Fruit fly (Drosophila melanogaster): ENCODE measurements around the gene 140up.
A peak's percentile ranks its signal among the peaks of the same experiment; 100 is the strongest.

140up gene

DNA sequence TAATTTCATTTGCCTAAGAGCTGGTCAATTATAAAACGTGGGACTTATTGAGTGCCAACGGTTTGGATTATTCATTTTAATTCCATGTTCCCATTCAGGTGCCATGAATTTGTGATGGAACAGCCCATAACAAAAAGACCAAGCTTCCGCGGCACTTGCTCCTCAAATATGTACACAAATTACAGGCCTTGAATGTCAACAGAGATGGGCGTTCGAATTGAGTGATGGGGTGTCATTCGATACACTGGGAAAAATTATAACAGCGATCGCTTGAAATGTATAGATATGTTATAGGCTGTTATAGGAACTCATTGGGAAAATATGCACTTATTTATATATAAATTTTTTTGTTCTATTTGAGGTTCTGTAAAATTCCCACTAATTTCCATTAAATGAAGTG is 9.3 kb downstream of the 140up start:
- TF ChIP-seq CG7101 (tag; optimal IDR thresholded peaks at IDR 0.05) (no peak), CG14711 (tag; optimal IDR thresholded peaks at IDR 0.05) (no peak), CG7045 (GFP tag; optimal IDR thresholded peaks at IDR 0.05) (no peak), cnc (optimal IDR thresholded peaks at IDR 0.05) (no peak), pad (GFP tag; optimal IDR thresholded peaks at IDR 0.05) (no peak), Hr96 (GFP tag; optimal IDR thresholded peaks at IDR 0.05) (no peak), CG12768 (GFP tag; optimal IDR thresholded peaks at IDR 0.05) (no peak), CG1620 (GFP tag; optimal IDR thresholded peaks at IDR 0.05) (no peak), toe (GFP tag; optimal IDR thresholded peaks at IDR 0.05) (no peak), bab1 (GFP tag; optimal IDR thresholded peaks at IDR 0.05) (no peak), CG33017 (tag; optimal IDR thresholded peaks at IDR 0.05) (no peak), kay (GFP tag; ENCODE audit: borderline replicate concordance) (no peak), tj (GFP tag; optimal IDR thresholded peaks at IDR 0.05) (no peak), Crg-1 (GFP tag; optimal IDR thresholded peaks at IDR 0.05) (no peak), CG5204 (GFP tag; optimal IDR thresholded peaks at IDR 0.05) (no peak)

DNA sequence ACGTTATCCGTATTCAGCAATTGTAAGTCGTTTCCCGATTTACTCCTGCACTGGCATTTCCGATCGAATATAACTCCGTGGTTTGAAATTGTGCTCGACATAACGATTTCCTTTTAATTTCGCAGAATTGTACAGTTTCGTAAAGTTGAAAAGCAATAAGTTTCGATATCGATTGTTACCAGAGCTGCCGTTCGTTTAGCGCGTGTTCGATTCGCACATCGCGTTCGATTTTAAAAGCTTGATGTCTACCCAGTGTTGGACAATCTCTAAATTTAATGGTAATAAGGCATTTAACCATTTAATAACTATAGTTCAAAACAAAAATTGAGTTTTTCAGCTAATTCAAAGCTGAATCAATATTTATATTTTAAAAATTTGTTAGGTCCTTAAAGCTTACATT is 13.3 kb downstream of the 140up start, which contains the start of gene CG14357:
TSS of gene CG14357 (minus strand) at position 101 of the 400 bp plus-strand sequence.
- TF ChIP-seq Mnt (GFP tag; optimal IDR thresholded peaks at IDR 0.05) (no peak), CG7045 (GFP tag; optimal IDR thresholded peaks at IDR 0.05) (no peak), bab1 (GFP tag; optimal IDR thresholded peaks at IDR 0.05) (no peak), CG14711 (tag; optimal IDR thresholded peaks at IDR 0.05) (no peak), Crg-1 (GFP tag; optimal IDR thresholded peaks at IDR 0.05) (no peak), toe (GFP tag; optimal IDR thresholded peaks at IDR 0.05) (no peak), ovo (GFP tag; optimal IDR thresholded peaks at IDR 0.05) (no peak), kay (GFP tag; ENCODE audit: borderline replicate concordance) (no peak), CG7101 (tag; optimal IDR thresholded peaks at IDR 0.05) (no peak), Clk (GFP tag; optimal IDR thresholded peaks at IDR 0.05) (no peak)

DNA sequence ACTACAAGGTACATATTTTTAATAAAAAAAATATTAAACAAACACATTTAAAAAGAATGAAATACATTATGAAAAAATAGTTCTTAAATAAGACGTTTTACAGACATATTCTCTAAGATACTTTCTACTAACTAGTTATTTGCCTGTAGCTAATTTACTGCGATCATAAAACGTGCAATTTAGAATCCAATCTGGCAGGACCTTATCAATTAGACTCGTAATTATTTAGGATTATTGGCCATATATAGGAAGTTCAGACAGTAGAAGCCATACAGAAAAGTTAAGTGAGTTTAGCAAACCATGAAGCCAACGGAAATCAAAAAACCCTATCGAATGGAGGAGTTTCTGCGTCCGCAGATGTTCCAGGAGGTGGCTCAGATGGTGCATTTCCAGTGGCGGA is 16.2 kb downstream of the 140up start, which contains the start of gene Or88a:
TSS of gene Or88a (plus strand) at position 301 of the 400 bp plus-strand sequence.
- TF ChIP-seq cic (GFP tag; optimal IDR thresholded peaks at IDR 0.05) (no peak), bab1 (GFP tag; optimal IDR thresholded peaks at IDR 0.05) (no peak), kay (GFP tag; ENCODE audit: borderline replicate concordance) (no peak), Mnt (GFP tag; optimal IDR thresholded peaks at IDR 0.05) (no peak), CG7045 (GFP tag; optimal IDR thresholded peaks at IDR 0.05) (no peak), CG5204 (GFP tag; optimal IDR thresholded peaks at IDR 0.05) (no peak), toe (GFP tag; optimal IDR thresholded peaks at IDR 0.05) (no peak), CG7101 (tag; optimal IDR thresholded peaks at IDR 0.05) (no peak), cnc (optimal IDR thresholded peaks at IDR 0.05) (no peak), pad (GFP tag; optimal IDR thresholded peaks at IDR 0.05) (no peak), ovo (GFP tag; optimal IDR thresholded peaks at IDR 0.05) (no peak), Hr96 (GFP tag; optimal IDR thresholded peaks at IDR 0.05) (no peak), Crg-1 (GFP tag; optimal IDR thresholded peaks at IDR 0.05) (no peak)

DNA sequence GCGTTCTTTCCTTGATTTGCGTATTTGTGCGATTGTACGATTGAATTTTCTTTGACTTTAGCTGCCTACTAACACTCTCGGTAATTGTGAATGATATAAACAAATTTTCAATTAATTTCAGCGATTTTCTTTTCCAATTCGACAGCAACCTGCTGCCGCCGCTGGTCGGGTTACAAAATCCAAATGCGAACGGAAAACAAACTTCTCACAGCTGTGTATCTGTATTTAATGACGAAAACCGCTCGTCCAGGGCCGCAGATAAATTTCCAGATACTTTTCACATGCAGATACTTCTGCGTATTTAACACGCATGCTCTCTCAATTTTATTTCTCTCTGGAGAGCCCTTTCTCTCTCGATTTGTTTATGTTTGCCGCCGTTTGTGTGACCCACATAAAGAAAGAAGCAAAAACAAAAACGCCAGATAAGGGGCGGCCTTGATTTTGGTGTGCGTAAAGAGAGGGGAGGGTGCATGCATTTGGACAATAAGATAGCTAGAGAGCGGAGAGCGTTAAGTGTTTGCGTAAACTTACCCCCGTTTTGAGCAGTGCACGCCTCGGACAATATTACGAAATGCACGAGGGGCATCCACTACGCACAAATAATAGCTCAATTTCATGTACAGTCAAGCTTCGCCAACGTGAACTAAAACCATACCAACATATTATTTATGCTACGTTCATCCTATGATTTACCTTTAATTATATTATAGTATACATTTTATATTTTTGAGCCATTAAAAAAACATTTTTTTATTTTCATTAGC is 17.0 kb downstream of the 140up start, which contains the start of gene CG12402:
TSS of gene CG12402 (minus strand) at position 164 of the 764 bp plus-strand sequence.
- TF ChIP-seq Crg-1 (GFP tag; optimal IDR thresholded peaks at IDR 0.05) (no peak), cic (GFP tag; optimal IDR thresholded peaks at IDR 0.05) (peak; percentile 3), CG33017 (tag; optimal IDR thresholded peaks at IDR 0.05) (peak; percentile 14), CG7045 (GFP tag; optimal IDR thresholded peaks at IDR 0.05) (peak; percentile 41), pad (GFP tag; optimal IDR thresholded peaks at IDR 0.05) (peak; percentile 43)

DNA sequence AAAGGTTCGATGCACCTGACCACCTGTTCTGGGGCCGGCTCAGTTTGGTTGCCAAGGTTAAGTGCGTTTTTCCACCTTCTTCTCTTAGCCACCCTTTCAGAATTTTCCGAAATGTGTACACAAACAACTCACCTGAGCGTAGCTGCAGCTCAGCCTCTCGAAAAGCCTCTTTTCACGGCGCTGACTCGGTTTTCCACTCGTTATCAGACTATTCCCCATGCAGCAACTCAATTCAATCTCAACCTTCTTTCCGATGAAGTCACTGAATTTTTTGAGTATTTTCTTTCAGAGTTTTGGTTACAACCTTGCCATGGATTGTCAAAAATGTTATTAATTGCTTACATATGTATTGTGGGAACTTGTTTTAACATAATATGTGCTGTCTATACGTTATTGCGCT is 17.8 kb downstream of the 140up start:
- TF ChIP-seq CG5204 (GFP tag; optimal IDR thresholded peaks at IDR 0.05), result no peak
- TF ChIP-seq kay (GFP tag; ENCODE audit: borderline replicate concordance), result no peak
- TF ChIP-seq CG33017 (tag; optimal IDR thresholded peaks at IDR 0.05), result no peak
- TF ChIP-seq cnc (optimal IDR thresholded peaks at IDR 0.05), result no peak
- no peak for TF ChIP-seq ovo (GFP tag; optimal IDR thresholded peaks at IDR 0.05)
- no peak for TF ChIP-seq CG7101 (tag; optimal IDR thresholded peaks at IDR 0.05)
- no peak for TF ChIP-seq CG1620 (GFP tag; optimal IDR thresholded peaks at IDR 0.05)
- TF ChIP-seq Hr96 (GFP tag; optimal IDR thresholded peaks at IDR 0.05), result no peak
- TF ChIP-seq bab1 (GFP tag; optimal IDR thresholded peaks at IDR 0.05), result no peak
- no peak for TF ChIP-seq CG7045 (GFP tag; optimal IDR thresholded peaks at IDR 0.05)
- TF ChIP-seq toe (GFP tag; optimal IDR thresholded peaks at IDR 0.05), result no peak

DNA sequence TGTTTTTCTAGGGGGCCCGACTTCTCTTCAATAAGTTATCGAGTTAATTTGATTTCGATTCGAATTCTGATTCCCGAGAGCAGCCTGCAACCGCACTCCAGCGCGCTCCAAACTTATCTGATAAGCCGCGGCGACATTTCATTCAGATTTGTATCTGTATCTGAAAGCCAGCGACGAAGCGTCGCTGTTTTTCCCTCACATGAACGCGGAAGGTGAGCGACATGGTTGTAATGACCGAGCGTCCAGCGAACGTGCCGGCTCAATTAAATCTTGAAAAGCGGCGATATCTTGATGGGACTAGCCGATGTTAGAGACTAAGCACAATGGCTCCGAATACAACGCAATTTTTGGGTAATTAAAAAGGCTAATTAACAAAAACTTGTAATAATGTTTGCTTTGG is 22.3 kb downstream of the 140up start, which contains the start of gene PK1-R:
TSS of gene PK1-R (minus strand) at position 101 of the 400 bp plus-strand sequence.
- no peak for TF ChIP-seq Clk (GFP tag; optimal IDR thresholded peaks at IDR 0.05)
- TF ChIP-seq Hr96 (GFP tag; optimal IDR thresholded peaks at IDR 0.05), result no peak
- TF ChIP-seq Crg-1 (GFP tag; optimal IDR thresholded peaks at IDR 0.05), result no peak
- TF ChIP-seq CG33017 (tag; optimal IDR thresholded peaks at IDR 0.05), result no peak
- TF ChIP-seq tj (GFP tag; optimal IDR thresholded peaks at IDR 0.05), result no peak
- TF ChIP-seq cnc (optimal IDR thresholded peaks at IDR 0.05), result no peak
- TF ChIP-seq CG12768 (GFP tag; optimal IDR thresholded peaks at IDR 0.05), result no peak

DNA sequence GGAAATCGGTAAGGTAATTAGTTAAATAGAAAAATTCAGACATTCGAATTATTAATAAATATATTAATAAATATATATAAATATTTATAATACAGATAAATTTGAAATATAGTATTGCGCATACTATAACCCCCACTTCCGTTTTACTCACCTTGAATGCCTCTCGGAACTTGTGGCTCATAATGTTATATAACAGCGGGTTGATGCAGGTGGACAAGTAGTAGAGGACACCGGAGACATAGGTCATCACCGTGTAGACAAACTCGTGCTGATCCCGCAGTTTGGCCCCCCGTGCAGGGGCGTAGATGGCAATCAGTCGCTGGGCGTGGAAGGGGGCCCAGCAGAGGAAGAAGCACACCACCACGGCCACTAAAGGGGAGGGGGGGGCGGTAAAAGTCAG is 24.4 kb downstream of the 140up start:
- TF ChIP-seq CG11617 (GFP tag; optimal IDR thresholded peaks at IDR 0.05), result no peak
- TF ChIP-seq CG1620 (GFP tag; optimal IDR thresholded peaks at IDR 0.05), result no peak

Data from whole organism, adult.